Fruit fly (Drosophila melanogaster) whole organism, wandering third instar larva: ENCODE results near the gene RpS28b.

Source experiments
- Abd-B ChIP-seq: fragments of >200 bp; optimal IDR thresholded peaks from 2 replicates; lab custom pipeline; 2017; ENCODE audit warnings: missing biosample characterization, missing genetic modification characterization
- CG32264 ChIP-seq: fragments of 200-800 bp; sonication (Bioruptor generic); optimal IDR thresholded peaks from 2 replicates; lab custom pipeline; 2016; ENCODE audit warnings: missing biosample characterization, missing genetic modification characterization
- CG9705 ChIP-seq: fragments of 200-800 bp; sonication (Bioruptor generic); optimal IDR thresholded peaks from 2 replicates; lab custom pipeline; 2018; ENCODE audit warnings: missing biosample characterization, mild to moderate bottlenecking, missing genetic modification characterization
- CrebA ChIP-seq: fragments of 200-800 bp; sonication (Bioruptor generic); optimal IDR thresholded peaks from 2 replicates; lab custom pipeline; 2016; ENCODE audit warnings: missing biosample characterization, mild to moderate bottlenecking, missing genetic modification characterization, borderline replicate concordance
- Dfd ChIP-seq: fragments of >200 bp; optimal IDR thresholded peaks from 2 replicates; lab custom pipeline; 2017; ENCODE audit warnings: missing biosample characterization, missing genetic modification characterization
- Dif ChIP-seq: fragments of 200-275, 200-300 bp; sonication (Bioruptor generic); optimal IDR thresholded peaks from 2 replicates; lab custom pipeline; 2018; ENCODE audit warnings: missing biosample characterization, missing genetic modification characterization; ENCODE audit not compliant: partially characterized antibody
- GATAd ChIP-seq: sonication (Bioruptor generic); optimal IDR thresholded peaks from 2 replicates; lab custom pipeline; 2016; ENCODE audit warnings: missing biosample characterization, missing genetic modification characterization
- HLH106 ChIP-seq: fragments of 200-800 bp; optimal IDR thresholded peaks from 3 replicates; lab custom pipeline; 2019; ENCODE audit warnings: missing biosample characterization, mild to moderate bottlenecking, missing genetic modification characterization, moderate library complexity
- Hnf4 ChIP-seq: fragments of 200-800 bp; sonication (Bioruptor generic); optimal IDR thresholded peaks from 2 replicates; lab custom pipeline; 2016; ENCODE audit warnings: missing biosample characterization, mild to moderate bottlenecking, missing genetic modification characterization
- Hr78 ChIP-seq: fragments of >200 bp; optimal IDR thresholded peaks from 2 replicates; lab custom pipeline; 2017; ENCODE audit warnings: missing biosample characterization, missing genetic modification characterization
- Hr83 ChIP-seq: fragments of 200-300 bp; sonication (Bioruptor generic); optimal IDR thresholded peaks from 2 replicates; lab custom pipeline; 2016; ENCODE audit warnings: missing biosample characterization, mild to moderate bottlenecking, missing genetic modification characterization, moderate library complexity; ENCODE audit not compliant: poor library complexity, severe bottlenecking
- Jra ChIP-seq: sonication (Bioruptor generic); optimal IDR thresholded peaks from 2 replicates; lab custom pipeline; 2016; ENCODE audit warnings: missing biosample characterization, missing genetic modification characterization
- Mio ChIP-seq: sonication (Bioruptor generic); optimal IDR thresholded peaks from 2 replicates; lab custom pipeline; 2016; ENCODE audit warnings: missing biosample characterization, missing genetic modification characterization
- Myc ChIP-seq: fragments of >200 bp; optimal IDR thresholded peaks from 2 replicates; lab custom pipeline; 2017
- N ChIP-seq: fragments of >200 bp; optimal IDR thresholded peaks from 2 replicates; lab custom pipeline; 2018; ENCODE audit warnings: missing biosample characterization, missing external identifiers, missing genetic modification characterization
- OdsH ChIP-seq: fragments of 200-800 bp; sonication (Bioruptor generic); optimal IDR thresholded peaks from 2 replicates; lab custom pipeline; 2016; ENCODE audit warnings: missing biosample characterization, mild to moderate bottlenecking, missing genetic modification characterization
- Rel ChIP-seq, 2 experiments: fragments of 200-800 bp; sonication (Bioruptor generic) in 1 of 2; optimal IDR thresholded peaks; 2 replicates in 1 of 2; 3 replicates in 1 of 2; lab custom pipeline; 2016 to 2019; ENCODE audit warnings: mild to moderate bottlenecking in 2 of 2, missing biosample characterization in 2 of 2, missing genetic modification characterization in 2 of 2, moderate library complexity in 1 of 2
- Sp1 ChIP-seq: fragments of 200-800 bp; sonication (Bioruptor generic); optimal IDR thresholded peaks from 3 replicates; lab custom pipeline; 2019; ENCODE audit warnings: missing biosample characterization, mild to moderate bottlenecking, missing genetic modification characterization, moderate library complexity
- Vsx2 ChIP-seq: fragments of 200-300, 225-300 bp; sonication (Bioruptor generic); optimal IDR thresholded peaks from 2 replicates; lab custom pipeline; 2018; ENCODE audit warnings: missing biosample characterization, missing genetic modification characterization; ENCODE audit not compliant: partially characterized antibody
- br ChIP-seq: fragments of 200-800 bp; sonication (Bioruptor generic); optimal IDR thresholded peaks from 2 replicates; lab custom pipeline; 2016; ENCODE audit warnings: missing biosample characterization, missing genetic modification characterization
- brk ChIP-seq: fragments of 200-800 bp; sonication (Bioruptor generic); optimal IDR thresholded peaks from 2 replicates; lab custom pipeline; 2016; ENCODE audit warnings: missing biosample characterization, mild to moderate bottlenecking, missing genetic modification characterization
- dl ChIP-seq, 2 experiments: fragments of 175-275, 200-275 bp in 1 of 2; fragments of 200-275 bp in 1 of 2; sonication (Bioruptor generic); optimal IDR thresholded peaks; lab custom pipeline; 2018; ENCODE audit warnings: mild to moderate bottlenecking in 2 of 2, missing biosample characterization in 2 of 2, missing genetic modification characterization in 2 of 2, moderate library complexity in 2 of 2; ENCODE audit not compliant: partially characterized antibody in 2 of 2, insufficient read depth in 1 of 2
- dmrt93B ChIP-seq: fragments of 200-800 bp; sonication (Bioruptor generic); optimal IDR thresholded peaks from 2 replicates; lab custom pipeline; 2018; ENCODE audit warnings: missing biosample characterization, mild to moderate bottlenecking, missing genetic modification characterization
- dsf ChIP-seq: sonication (Bioruptor generic); optimal IDR thresholded peaks from 2 replicates; lab custom pipeline; 2016; ENCODE audit warnings: missing biosample characterization, missing genetic modification characterization, borderline replicate concordance
- ey ChIP-seq: fragments of 200-800 bp; sonication (Bioruptor generic); optimal IDR thresholded peaks from 2 replicates; lab custom pipeline; 2016; ENCODE audit warnings: missing biosample characterization, missing genetic modification characterization
- foxo ChIP-seq, 2 experiments: fragments of 200-800 bp; sonication (Bioruptor generic); optimal IDR thresholded peaks; 2 replicates in 1 of 2; 3 replicates in 1 of 2; lab custom pipeline; 2016 to 2017; ENCODE audit warnings: missing biosample characterization in 2 of 2, missing genetic modification characterization in 2 of 2
- fru ChIP-seq: fragments of 200-800 bp; sonication (Bioruptor generic); optimal IDR thresholded peaks from 3 replicates; lab custom pipeline; 2016; ENCODE audit warnings: missing biosample characterization, mild to moderate bottlenecking, missing genetic modification characterization
- h ChIP-seq: fragments of 200-800 bp; sonication (Bioruptor generic); optimal IDR thresholded peaks from 3 replicates; lab custom pipeline; 2016; ENCODE audit warnings: missing biosample characterization, mild to moderate bottlenecking, missing genetic modification characterization
- jim ChIP-seq: fragments of 175-275, 200-325 bp; sonication (Bioruptor generic); optimal IDR thresholded peaks from 2 replicates; lab custom pipeline; 2016; ENCODE audit warnings: missing biosample characterization, mild to moderate bottlenecking, missing genetic modification characterization
- lola ChIP-seq: fragments of >200 bp; optimal IDR thresholded peaks from 2 replicates; lab custom pipeline; 2017; ENCODE audit warnings: missing biosample characterization, missing genetic modification characterization
- pan ChIP-seq: fragments of >200 bp; optimal IDR thresholded peaks from 2 replicates; lab custom pipeline; 2017
- psq ChIP-seq: fragments of 200-800 bp; sonication (Bioruptor generic); optimal IDR thresholded peaks from 3 replicates; lab custom pipeline; 2017; ENCODE audit warnings: missing biosample characterization, mild to moderate bottlenecking, missing genetic modification characterization, moderate library complexity
- rgr ChIP-seq: fragments of 200-800 bp; sonication (Bioruptor generic); optimal IDR thresholded peaks from 3 replicates; lab custom pipeline; 2016; ENCODE audit warnings: missing biosample characterization, mild to moderate bottlenecking, missing genetic modification characterization
- sage ChIP-seq: fragments of 200-800 bp; sonication (Bioruptor generic); optimal IDR thresholded peaks from 2 replicates; lab custom pipeline; 2016; ENCODE audit warnings: missing biosample characterization, mild to moderate bottlenecking, missing genetic modification characterization
- sv ChIP-seq: fragments of 200-800 bp; sonication (Bioruptor generic); optimal IDR thresholded peaks from 3 replicates; lab custom pipeline; 2016; ENCODE audit warnings: missing biosample characterization, missing genetic modification characterization
- tai ChIP-seq: sonication (Bioruptor generic); optimal IDR thresholded peaks from 2 replicates; lab custom pipeline; 2016; ENCODE audit warnings: missing biosample characterization, missing genetic modification characterization
- usp ChIP-seq: fragments of >200 bp; optimal IDR thresholded peaks from 2 replicates; lab custom pipeline; 2017; ENCODE audit warnings: missing biosample characterization, missing genetic modification characterization
- woc ChIP-seq: sonication (Bioruptor generic); optimal IDR thresholded peaks from 2 replicates; lab custom pipeline; 2016; ENCODE audit warnings: missing biosample characterization, mild to moderate bottlenecking, missing genetic modification characterization

RpS28b gene

DNA sequence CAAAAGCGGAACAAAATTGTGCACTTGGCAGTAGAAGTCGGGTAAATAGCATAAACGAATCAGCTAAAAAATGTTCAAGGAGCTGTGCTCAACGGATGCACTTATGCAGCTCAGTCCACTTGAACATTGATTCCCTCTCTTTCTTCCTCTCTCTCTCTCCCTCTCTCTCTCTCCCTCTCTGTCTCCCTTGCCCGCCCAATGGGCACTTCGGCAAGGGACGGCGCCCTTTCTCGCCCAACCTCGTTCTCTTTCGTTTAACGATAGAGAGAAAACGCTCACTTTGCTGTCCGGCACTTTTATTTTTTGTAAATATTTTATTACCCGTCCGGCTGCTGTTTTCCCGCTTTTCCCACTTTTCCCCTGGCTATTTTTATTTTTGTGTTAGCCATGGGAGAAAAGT, 10.0 kb upstream of the RpS28b start:
- TF ChIP-seq Vsx2 (GFP tag; lab: Kevin White, UChicago): no peak
- no peak for TF ChIP-seq N
- TF ChIP-seq woc (GFP tag; lab: Kevin White, UChicago): no peak
- no peak for TF ChIP-seq foxo (GFP tag; optimal IDR thresholded peaks at IDR 0.05; lab: Kevin White, UChicago)
- no peak for TF ChIP-seq dsf (GFP tag; lab: Kevin White, UChicago)

dm6 chrX:9550565-9551145, 3.8 kb upstream of the RpS28b start, which contains the start of gene CG32700:
Gene CG32700, minus strand, starts transcription at chrX:9550838.
- TF ChIP-seq brk (GFP tag; lab: Kevin White, UChicago): peak; percentile 22
- peak; percentile 14 for TF ChIP-seq Hr83
- TF ChIP-seq CrebA (GFP tag; lab: Kevin White, UChicago): no peak
- TF ChIP-seq jim (GFP tag; lab: Kevin White, UChicago): no peak

DNA sequence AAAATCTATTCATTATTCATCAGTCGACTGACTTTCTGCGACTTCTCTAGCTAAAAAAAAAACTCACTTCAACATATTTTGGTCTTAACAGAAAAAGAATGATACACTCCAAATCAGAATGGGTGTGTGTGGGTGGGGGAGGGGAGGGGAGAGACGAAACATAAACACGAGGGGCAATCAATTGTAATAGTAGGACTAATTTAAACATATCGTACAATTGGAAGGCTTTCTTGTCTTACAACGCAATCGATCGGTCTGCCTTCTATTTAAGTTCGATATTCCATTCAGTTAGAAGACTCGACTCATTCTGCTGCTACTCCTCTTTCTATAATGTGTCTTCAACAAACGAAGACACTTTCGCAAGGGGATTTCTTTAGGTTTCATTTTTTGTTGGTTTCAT, 3.2 kb upstream of the RpS28b start:
- TF ChIP-seq h (no peak), dmrt93B (GFP tag; lab: Kevin White, UChicago) (no peak), fru (GFP tag; lab: Kevin White, UChicago) (no peak), pan (lab: Kevin White, UChicago) (no peak), sage (GFP tag; lab: Kevin White, UChicago) (no peak), dsf (GFP tag; lab: Kevin White, UChicago) (no peak), Hr78 (GFP tag; lab: Kevin White, UChicago) (no peak), CG9705 (GFP tag; lab: Kevin White, UChicago) (no peak), brk (GFP tag; lab: Kevin White, UChicago) (no peak), Hr83 (no peak), rgr (no peak), CrebA (GFP tag; lab: Kevin White, UChicago) (no peak), Vsx2 (GFP tag; lab: Kevin White, UChicago) (no peak), Mio (GFP tag; lab: Kevin White, UChicago) (no peak), Myc (lab: Kevin White, UChicago) (no peak)

DNA sequence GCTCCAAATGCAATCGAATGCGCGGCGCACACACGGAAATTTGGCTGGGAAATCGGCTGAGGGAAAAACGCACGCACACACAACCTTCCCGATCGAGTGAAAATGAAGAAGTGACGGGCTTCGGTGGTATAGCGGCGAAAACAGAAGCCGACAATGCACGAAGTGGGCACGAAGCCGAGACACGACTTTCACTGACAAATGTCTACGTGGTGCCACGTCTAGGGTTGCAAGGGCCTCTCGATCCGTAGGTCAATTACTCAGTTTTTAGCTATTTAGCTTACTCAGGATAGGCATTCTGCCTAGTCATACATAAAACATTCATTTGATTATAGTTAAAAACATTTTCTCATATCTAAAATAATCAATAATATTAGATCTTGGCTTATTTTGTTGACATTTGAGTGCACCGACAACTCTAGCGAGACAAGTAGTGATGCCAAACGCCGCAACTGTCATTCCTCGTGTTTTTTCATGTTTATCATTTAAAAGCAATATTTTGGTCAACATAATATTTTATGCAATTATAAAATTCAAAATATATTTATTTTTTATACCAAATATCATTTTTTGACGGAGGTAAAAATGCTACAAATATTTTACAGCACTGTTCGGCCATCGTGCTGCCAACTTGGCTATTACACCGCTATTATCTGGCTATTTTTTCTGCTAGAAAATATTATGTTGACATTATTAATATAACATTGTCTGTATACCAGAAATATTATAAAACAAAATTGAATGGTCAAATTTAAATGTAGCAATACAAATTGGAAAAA, 690 bp upstream of the RpS28b start:
- TF ChIP-seq pan (lab: Kevin White, UChicago) (no peak), lola (GFP tag; lab: Kevin White, UChicago) (no peak), Abd-B (GFP tag; lab: Kevin White, UChicago) (no peak), CrebA (GFP tag; lab: Kevin White, UChicago) (peak; percentile 97), OdsH (GFP tag; lab: Kevin White, UChicago) (peak; percentile 87), GATAd (GFP tag; lab: Kevin White, UChicago) (peak; percentile 77), Hr83 (peak; percentile 75), CG32264 (peak; percentile 68), dsf (GFP tag; lab: Kevin White, UChicago) (peak; percentile 27), jim (GFP tag; lab: Kevin White, UChicago) (no peak), Dfd (no peak), Hr78 (GFP tag; lab: Kevin White, UChicago) (no peak), Myc (lab: Kevin White, UChicago) (peak; percentile 88), Sp1 (GFP tag; lab: Kevin White, UChicago) (peak; percentile 90), Rel (GFP tag; optimal IDR thresholded peaks at IDR 0.05; lab: Kevin White, UChicago) (peak; percentile 80), Rel (tag; optimal IDR thresholded peaks at IDR 0.05; lab: Kevin White, UChicago) (peak; percentile 78), sv (GFP tag; lab: Kevin White, UChicago) (peak; percentile 87), usp (GFP tag; lab: Kevin White, UChicago) (no peak), Hnf4 (GFP tag; lab: Kevin White, UChicago) (peak; percentile 83), brk (GFP tag; lab: Kevin White, UChicago) (peak; percentile 68), sage (GFP tag; lab: Kevin White, UChicago) (peak; percentile 81), tai (GFP tag; lab: Kevin White, UChicago) (no peak), Vsx2 (GFP tag; lab: Kevin White, UChicago) (no peak), HLH106 (peak; percentile 93), dmrt93B (GFP tag; lab: Kevin White, UChicago) (peak; percentile 76), fru (GFP tag; lab: Kevin White, UChicago) (peak; percentile 88), Dif (GFP tag; lab: Kevin White, UChicago) (peak; percentile 24), Jra (peak; percentile 53), br (GFP tag; lab: Kevin White, UChicago) (peak; percentile 86), woc (GFP tag; lab: Kevin White, UChicago) (peak; percentile 84), Mio (GFP tag; lab: Kevin White, UChicago) (peak; percentile 63), N (no peak), ey (GFP tag; lab: Kevin White, UChicago) (peak; percentile 87), h (peak; percentile 93), dl (GFP tag; optimal IDR thresholded peaks at IDR 0.05; lab: Kevin White, UChicago; ENCODE audit: insufficient read depth in 1 of 2, partially characterized antibody in 2 of 2) (no peak), psq (GFP tag; lab: Kevin White, UChicago) (peak; percentile 81)
